Worm (Caenorhabditis elegans): ENCODE measurements around the gene ztf-1.

- TF ChIP-seq ama-1 (optimal IDR thresholded peaks at IDR 0.05): no peak
- TF ChIP-seq pqm-1 (tag; optimal IDR thresholded peaks at IDR 0.05): no peak
Observed at ce11 chrIII:8745214-8745613, 46.9 kb downstream of the ztf-1 start.
